Worm (Caenorhabditis elegans) whole organism, L4/young adult: ENCODE measurements around the gene clec-55.
A peak's percentile ranks its signal among the peaks of the same experiment; 100 is the strongest.

Experiments used
- W03F9.2 ChIP-seq: fragments of 150-350 bp; optimal IDR thresholded peaks from 2 replicates; lab custom pipeline; 2014; ENCODE audit warnings: missing biosample characterization, missing genetic modification characterization
- dao-5 ChIP-seq: sonication (generic microtip); optimal IDR thresholded peaks from 2 replicates; lab custom pipeline; 2016; ENCODE audit warnings: missing genotype, missing genetic modification characterization, moderate library complexity, missing compliant biosample characterization
- him-1 ChIP-seq: sonication (generic microtip); optimal IDR thresholded peaks from 2 replicates; lab custom pipeline; 2016; ENCODE audit warnings: missing genotype, missing genetic modification reagents, missing genetic modification characterization, missing compliant biosample characterization

clec-55 gene

ce11 chrV:14504774-14505173, 25.7 kb downstream of the clec-55 start:
- TF ChIP-seq him-1 (tag; lab: Kevin White, UChicago) (no peak), dao-5 (tag; lab: Kevin White, UChicago) (no peak), W03F9.2 (tag; lab: Kevin White, UChicago) (no peak)

ce11 chrV:14505745-14506214, 26.7 kb downstream of the clec-55 start:
- no peak for TF ChIP-seq W03F9.2 (tag; lab: Kevin White, UChicago)
- no peak for TF ChIP-seq dao-5 (tag; lab: Kevin White, UChicago)
- TF ChIP-seq him-1 (tag; lab: Kevin White, UChicago): no peak

ce11 chrV:14506713-14507675, 27.9 kb downstream of the clec-55 start:
- TF ChIP-seq dao-5 (tag; lab: Kevin White, UChicago) (no peak), W03F9.2 (tag; lab: Kevin White, UChicago) (no peak), him-1 (tag; lab: Kevin White, UChicago) (no peak)

- TF ChIP-seq W03F9.2 (tag; lab: Kevin White, UChicago) (no peak), dao-5 (tag; lab: Kevin White, UChicago) (no peak), him-1 (tag; lab: Kevin White, UChicago) (no peak)
Observed at ce11 chrV:14508005-14508521, 29.0 kb downstream of the clec-55 start, which contains the start of gene R02D5.1. Gene R02D5.1, plus strand, starts transcription at chrV:14508249.

ce11 chrV:14508556-14508955, 29.5 kb downstream of the clec-55 start:
- TF ChIP-seq W03F9.2 (tag; lab: Kevin White, UChicago) (no peak), him-1 (tag; lab: Kevin White, UChicago) (no peak), dao-5 (tag; lab: Kevin White, UChicago) (no peak)

ce11 chrV:14510746-14511145, 31.7 kb downstream of the clec-55 start, which contains the start of gene R02D5.9:
Gene R02D5.9, minus strand, starts transcription at chrV:14511123.
- TF ChIP-seq dao-5 (tag; lab: Kevin White, UChicago) (no peak), him-1 (tag; lab: Kevin White, UChicago) (no peak), W03F9.2 (tag; lab: Kevin White, UChicago) (no peak)

- TF ChIP-seq W03F9.2 (tag; lab: Kevin White, UChicago) (no peak), him-1 (tag; lab: Kevin White, UChicago) (no peak), dao-5 (tag; lab: Kevin White, UChicago) (no peak)
Observed at ce11 chrV:14518010-14518409, 38.9 kb downstream of the clec-55 start, which contains the start of gene R02D5.6. Gene R02D5.6, minus strand, starts transcription at chrV:14518110.

ce11 chrV:14519268-14519667, 40.2 kb downstream of the clec-55 start, which contains the start of gene R02D5.8:
Gene R02D5.8, minus strand, starts transcription at chrV:14519368.
- TF ChIP-seq him-1 (tag; lab: Kevin White, UChicago) (no peak), dao-5 (tag; lab: Kevin White, UChicago) (no peak), W03F9.2 (tag; lab: Kevin White, UChicago) (no peak)

ce11 chrV:14521000-14521399, 41.9 kb downstream of the clec-55 start, which contains the start of gene C53A5.17:
Gene C53A5.17, minus strand, starts transcription at chrV:14521100.
- no peak for TF ChIP-seq dao-5 (tag; lab: Kevin White, UChicago)
- no peak for TF ChIP-seq W03F9.2 (tag; lab: Kevin White, UChicago)
- TF ChIP-seq him-1 (tag; lab: Kevin White, UChicago): no peak

ce11 chrV:14522514-14522913, 43.4 kb downstream of the clec-55 start, which contains the start of gene C53A5.16:
Gene C53A5.16, minus strand, starts transcription at chrV:14522614.
- TF ChIP-seq W03F9.2 (tag; lab: Kevin White, UChicago): no peak

- no peak for TF ChIP-seq dao-5 (tag; lab: Kevin White, UChicago)
- no peak for TF ChIP-seq him-1 (tag; lab: Kevin White, UChicago)
- no peak for TF ChIP-seq W03F9.2 (tag; lab: Kevin White, UChicago)
Observed at ce11 chrV:14523105-14523504, 44.0 kb downstream of the clec-55 start, which contains the start of gene C53A5.2. Gene C53A5.2, minus strand, starts transcription at chrV:14523205.

- TF ChIP-seq W03F9.2 (tag; lab: Kevin White, UChicago) (peak; percentile 50), dao-5 (tag; lab: Kevin White, UChicago) (no peak), him-1 (tag; lab: Kevin White, UChicago) (no peak)
Observed at ce11 chrV:14523788-14524582, 44.9 kb downstream of the clec-55 start, which contains the start of gene ril-1. Gene ril-1, minus strand, starts transcription at chrV:14524129.
